Worm (Caenorhabditis elegans) whole organism, late embryonic: Measurements from ENCODE around the gene dot-1.4.

Experiments used
- C38D4.7 ChIP-seq: fragments of 200-800 bp; sonication (Bioruptor generic); optimal IDR thresholded peaks from 2 replicates; lab custom pipeline; 2018; ENCODE audit warnings: mild to moderate bottlenecking, missing genetic modification characterization, moderate library complexity, missing compliant biosample characterization
- ama-1 ChIP-seq: fragments of 150-350 bp; optimal IDR thresholded peaks from 2 replicates; lab custom pipeline; 2014
- ceh-24 ChIP-seq: sonication (generic microtip); optimal IDR thresholded peaks from 2 replicates; lab custom pipeline; 2016; ENCODE audit warnings: mild to moderate bottlenecking, missing genetic modification characterization, missing compliant biosample characterization
- elt-2 ChIP-seq: sonication (generic microtip); optimal IDR thresholded peaks from 2 replicates; lab custom pipeline; 2016; ENCODE audit warnings: missing genetic modification reagents, missing genetic modification characterization, missing compliant biosample characterization
- fkh-10 ChIP-seq: fragments of 150-350 bp; optimal IDR thresholded peaks from 2 replicates; lab custom pipeline; 2014; ENCODE audit warnings: missing biosample characterization, missing genetic modification reagents, missing genetic modification characterization
- hlh-30 ChIP-seq: sonication (generic microtip); optimal IDR thresholded peaks from 2 replicates; lab custom pipeline; 2017; ENCODE audit warnings: antibody characterized with exemption, missing genetic modification characterization, missing compliant biosample characterization; ENCODE audit not compliant: insufficient read depth
- nhr-11 ChIP-seq: fragments of 150-350 bp; optimal IDR thresholded peaks from 2 replicates; lab custom pipeline; 2014; ENCODE audit warnings: missing biosample characterization, missing genetic modification characterization
- pag-3 ChIP-seq: sonication (generic microtip); optimal IDR thresholded peaks from 2 replicates; lab custom pipeline; 2016; ENCODE audit warnings: missing compliant biosample characterization, missing genetic modification characterization, borderline replicate concordance
- pha-4 ChIP-seq: fragments of 150-350 bp; optimal IDR thresholded peaks from 2 replicates; lab custom pipeline; 2018; ENCODE audit warnings: missing biosample characterization, missing genetic modification reagents, missing genetic modification characterization
- unc-3 ChIP-seq, 2 experiments: fragments of 200-800 bp in 1 of 2; sonication (Bioruptor generic) in 1 of 2; sonication (generic microtip) in 1 of 2; conservative IDR thresholded peaks in 1 of 2; optimal IDR thresholded peaks in 1 of 2; 2 replicates each; pipeline versions ENCODE4 v1.3.6 to Lab custom; 2016 to 2022; ENCODE audit warnings: missing compliant biosample characterization in 2 of 2, missing genetic modification characterization in 2 of 2, missing genetic modification reagents in 1 of 2

DNA sequence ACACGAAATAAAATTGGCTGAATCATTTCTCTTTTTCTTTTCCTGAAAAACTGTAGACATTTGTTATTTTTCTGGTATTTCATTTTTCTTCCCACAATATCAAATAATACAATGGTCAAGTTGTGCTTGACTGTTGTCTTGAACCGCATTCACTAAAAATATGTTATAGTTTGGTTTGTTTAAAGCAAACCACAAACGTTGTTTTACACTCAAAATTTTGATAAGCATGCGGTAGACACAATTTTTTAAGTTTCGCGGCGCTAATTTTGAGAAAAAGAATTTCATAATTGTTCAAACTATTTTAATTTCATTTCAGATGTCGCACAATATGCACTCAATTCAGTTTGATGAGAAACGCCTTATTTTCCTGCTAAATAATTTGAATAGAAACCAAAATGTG, 23.7 kb upstream of the dot-1.4 start, which contains the start of gene T08D10.3:
- TF ChIP-seq ama-1 (lab: Kevin White, UChicago) (no peak), pag-3 (tag; lab: Kevin White, UChicago) (no peak), elt-2 (tag; lab: Kevin White, UChicago) (no peak), ceh-24 (tag; lab: Kevin White, UChicago) (no peak), nhr-11 (tag; lab: Kevin White, UChicago) (no peak), unc-3 (GFP tag; conservative IDR thresholded peaks at IDR 0.05; lab: Robert Waterston, UW) (no peak), unc-3 (tag; optimal IDR thresholded peaks at IDR 0.05; lab: Kevin White, UChicago) (no peak), pha-4 (tag; lab: Kevin White, UChicago) (no peak), fkh-10 (GFP tag; lab: Kevin White, UChicago) (no peak), hlh-30 (no peak), C38D4.7 (no peak)
